Fruit fly (Drosophila melanogaster) whole organism, embryonic: ENCODE measurements around the gene CG11454.
A peak's percentile ranks its signal among the peaks of the same experiment; 100 is the strongest.

Experiments used
- CG10959 ChIP-seq: fragments of 200-800 bp; sonication (Bioruptor generic); IDR thresholded peaks from 2 replicates; pipeline ENCODE4 v1.3.6; 2022; ENCODE audit warnings: missing biosample characterization, missing genetic modification characterization
- CG11456 ChIP-seq: fragments of 200-800 bp; sonication (Bioruptor generic); IDR thresholded peaks from 3 replicates; pipeline ENCODE4 v1.3.6; 2022; ENCODE audit warnings: missing biosample characterization, missing genetic modification characterization
- CG12219 ChIP-seq: fragments of 200-800 bp; sonication (Bioruptor generic); optimal IDR thresholded peaks from 3 replicates; lab custom pipeline; 2018; ENCODE audit warnings: missing biosample characterization, mild to moderate bottlenecking, missing genetic modification characterization
- CG15269 ChIP-seq: fragments of 200-800 bp; sonication (Bioruptor generic); optimal IDR thresholded peaks from 2 replicates; lab custom pipeline; 2018; ENCODE audit warnings: missing biosample characterization, mild to moderate bottlenecking, missing genetic modification characterization, moderate library complexity
- CG16815 ChIP-seq: fragments of 200-800 bp; sonication (Bioruptor generic); optimal IDR thresholded peaks from 3 replicates; lab custom pipeline; 2017; ENCODE audit warnings: missing biosample characterization, mild to moderate bottlenecking, missing genetic modification characterization
- CG17568 ChIP-seq: fragments of 200-800 bp; sonication (Bioruptor generic); optimal IDR thresholded peaks from 2 replicates; lab custom pipeline; 2018; ENCODE audit warnings: missing biosample characterization, mild to moderate bottlenecking, missing genetic modification characterization, moderate library complexity
- CG17912 ChIP-seq: fragments of 200-800 bp; sonication (Bioruptor generic); optimal IDR thresholded peaks from 2 replicates; lab custom pipeline; 2018; ENCODE audit warnings: missing biosample characterization, mild to moderate bottlenecking, missing genetic modification characterization
- CG1792 ChIP-seq: fragments of 200-800 bp; sonication (Bioruptor generic); optimal IDR thresholded peaks from 2 replicates; lab custom pipeline; 2016; ENCODE audit warnings: missing biosample characterization, missing genetic modification characterization
- CG18476 ChIP-seq: fragments of 200-800 bp; sonication (Bioruptor generic); optimal IDR thresholded peaks from 2 replicates; lab custom pipeline; 2016; ENCODE audit warnings: missing biosample characterization, mild to moderate bottlenecking, missing genetic modification characterization
- CG2116 ChIP-seq: fragments of 200-800 bp; sonication (Bioruptor generic); optimal IDR thresholded peaks from 3 replicates; lab custom pipeline; 2018; ENCODE audit warnings: missing biosample characterization, mild to moderate bottlenecking, missing genetic modification characterization
- CG2678 ChIP-seq: fragments of 200-800 bp; sonication (Bioruptor generic); optimal IDR thresholded peaks from 3 replicates; lab custom pipeline; 2019; ENCODE audit warnings: missing biosample characterization, mild to moderate bottlenecking, missing genetic modification characterization, moderate library complexity
- CG2712 ChIP-seq: fragments of 200-800 bp; optimal IDR thresholded peaks from 3 replicates; lab custom pipeline; 2019; ENCODE audit warnings: missing biosample characterization, mild to moderate bottlenecking, missing genetic modification characterization, moderate library complexity
- CG32532 ChIP-seq: fragments of 200-800 bp; sonication (Bioruptor generic); IDR thresholded peaks from 2 replicates; pipeline ENCODE4 v1.3.6; 2022; ENCODE audit warnings: missing biosample characterization, missing genetic modification characterization
- CG34224 ChIP-seq: fragments of 200-800 bp; sonication (Bioruptor generic); IDR thresholded peaks from 3 replicates; pipeline ENCODE4 v1.3.6; 2022; ENCODE audit warnings: missing biosample characterization, missing genetic modification characterization; ENCODE audit not compliant: partially characterized antibody
- CG3995 ChIP-seq: fragments of 200-800 bp; sonication (Bioruptor generic); optimal IDR thresholded peaks from 3 replicates; lab custom pipeline; 2016; ENCODE audit warnings: missing biosample characterization, missing genetic modification characterization
- CG4328 ChIP-seq: fragments of 200-800 bp; sonication (Bioruptor generic); optimal IDR thresholded peaks from 3 replicates; lab custom pipeline; 2017; ENCODE audit warnings: missing biosample characterization, missing genetic modification reagents, missing genetic modification characterization
- CG5180 ChIP-seq: fragments of 200-800 bp; sonication (Bioruptor generic); optimal IDR thresholded peaks from 3 replicates; lab custom pipeline; 2017; ENCODE audit warnings: missing biosample characterization, missing genetic modification characterization, mild to moderate bottlenecking, moderate library complexity, missing genetic modification reagents
- CG7963 ChIP-seq: fragments of 200-800 bp; sonication (Bioruptor generic); IDR thresholded peaks from 3 replicates; pipeline ENCODE4 v1.3.6; 2022; ENCODE audit warnings: missing biosample characterization, missing genetic modification characterization; ENCODE audit not compliant: partially characterized antibody
- CG8281 ChIP-seq: fragments of 200-800 bp; sonication (Bioruptor generic); optimal IDR thresholded peaks from 2 replicates; lab custom pipeline; 2018; ENCODE audit warnings: missing biosample characterization, mild to moderate bottlenecking, missing genetic modification characterization, moderate library complexity
- CG9215 ChIP-seq: fragments of 200-800 bp; sonication (Bioruptor generic); IDR thresholded peaks from 2 replicates; pipeline ENCODE4 v1.3.6; 2022; ENCODE audit warnings: missing biosample characterization, missing genetic modification characterization
- CTCF ChIP-seq: fragments of 200-800 bp; sonication (Bioruptor generic); optimal IDR thresholded peaks from 2 replicates; lab custom pipeline; 2017; ENCODE audit warnings: missing biosample characterization, mild to moderate bottlenecking, missing genetic modification characterization, moderate library complexity
- D19B ChIP-seq: fragments of 200-800 bp; sonication (Bioruptor generic); optimal IDR thresholded peaks from 2 replicates; lab custom pipeline; 2017; ENCODE audit warnings: missing biosample characterization, mild to moderate bottlenecking, missing genetic modification characterization
- Dek ChIP-seq: fragments of 200-800 bp; sonication (Bioruptor generic); optimal IDR thresholded peaks from 3 replicates; lab custom pipeline; 2019; ENCODE audit warnings: missing biosample characterization, mild to moderate bottlenecking, missing genetic modification characterization, moderate library complexity
- Dll ChIP-seq: fragments of 200-800 bp; sonication (Bioruptor generic); IDR thresholded peaks from 4 replicates; pipeline ENCODE4 v1.3.6; 2022; ENCODE audit warnings: missing biosample characterization, missing genetic modification characterization; ENCODE audit not compliant: partially characterized antibody
- Doc3 ChIP-seq: fragments of 200-800 bp; sonication (Bioruptor generic); IDR thresholded peaks from 3 replicates; pipeline ENCODE4 v1.3.6; 2022; ENCODE audit warnings: missing biosample characterization, missing genetic modification characterization; ENCODE audit not compliant: partially characterized antibody
- Dref ChIP-seq: fragments of 200-800 bp; sonication (Bioruptor generic); IDR thresholded peaks from 2 replicates; pipeline ENCODE4 v1.3.6; 2022; ENCODE audit warnings: missing biosample characterization, missing genetic modification characterization
- HmgZ ChIP-seq: fragments of 200-800 bp; sonication (Bioruptor generic); optimal IDR thresholded peaks from 2 replicates; lab custom pipeline; 2018; ENCODE audit warnings: missing biosample characterization, mild to moderate bottlenecking, missing genetic modification characterization
- Ravus ChIP-seq: fragments of 200-800 bp; sonication (Bioruptor generic); IDR thresholded peaks from 2 replicates; pipeline ENCODE4 v1.3.6; 2022; ENCODE audit warnings: missing biosample characterization, missing genetic modification characterization
- TFAM ChIP-seq: fragments of 200-800 bp; sonication (Bioruptor generic); optimal IDR thresholded peaks from 2 replicates; lab custom pipeline; 2017; ENCODE audit warnings: missing biosample characterization, missing genetic modification characterization, inconsistent platforms
- amos ChIP-seq: fragments of 200-800 bp; sonication (Bioruptor generic); IDR thresholded peaks from 2 replicates; pipeline ENCODE4 v1.3.6; 2022; ENCODE audit warnings: missing biosample characterization, missing genetic modification characterization; ENCODE audit not compliant: partially characterized antibody
- ato ChIP-seq: fragments of 200-800 bp; sonication (Bioruptor generic); IDR thresholded peaks from 2 replicates; pipeline ENCODE4 v1.3.6; 2022; ENCODE audit warnings: missing biosample characterization, missing genetic modification characterization; ENCODE audit not compliant: partially characterized antibody
- fd3F ChIP-seq: fragments of 200-800 bp; sonication (Bioruptor generic); optimal IDR thresholded peaks from 2 replicates; lab custom pipeline; 2018; ENCODE audit warnings: missing biosample characterization, mild to moderate bottlenecking, missing genetic modification characterization, moderate library complexity
- gcm ChIP-seq: fragments of 200-800 bp; sonication (Bioruptor generic); optimal IDR thresholded peaks from 2 replicates; lab custom pipeline; 2019; ENCODE audit warnings: missing biosample characterization, mild to moderate bottlenecking, missing genetic modification characterization, moderate library complexity
- gfzf ChIP-seq: fragments of 200-800 bp; sonication (Bioruptor generic); optimal IDR thresholded peaks from 2 replicates; lab custom pipeline; 2016; ENCODE audit warnings: missing biosample characterization, mild to moderate bottlenecking, missing genetic modification characterization, moderate library complexity
- hb ChIP-seq: fragments of 200-800 bp; sonication (Bioruptor generic); IDR thresholded peaks from 3 replicates; pipeline ENCODE4 v1.3.6; 2022; ENCODE audit warnings: missing biosample characterization, missing genetic modification characterization; ENCODE audit not compliant: partially characterized antibody
- hth ChIP-seq: fragments of >200 bp; optimal IDR thresholded peaks from 2 replicates; lab custom pipeline; 2017; ENCODE audit warnings: inconsistent platforms
- lov ChIP-seq, 2 experiments: fragments of 200-800 bp in 1 of 2; fragments of >200 bp in 1 of 2; sonication (Bioruptor generic) in 1 of 2; IDR thresholded peaks in 1 of 2; optimal IDR thresholded peaks in 1 of 2; 2 replicates in 1 of 2; 3 replicates in 1 of 2; pipeline versions ENCODE4 v1.3.6 to Lab custom; 2017 to 2022; ENCODE audit warnings: missing biosample characterization in 1 of 2, missing genetic modification characterization in 1 of 2
- mld ChIP-seq: fragments of 200-800 bp; sonication (Bioruptor generic); IDR thresholded peaks from 3 replicates; pipeline ENCODE4 v1.3.6; 2022; ENCODE audit warnings: missing biosample characterization, missing genetic modification characterization; ENCODE audit not compliant: partially characterized antibody
- nerfin-2 ChIP-seq: fragments of 200-800 bp; sonication (Bioruptor generic); IDR thresholded peaks from 2 replicates; pipeline ENCODE4 v1.3.6; 2022; ENCODE audit warnings: missing biosample characterization, missing genetic modification characterization; ENCODE audit not compliant: partially characterized antibody
- p53 ChIP-seq: fragments of 200-800 bp; sonication (Bioruptor generic); optimal IDR thresholded peaks from 2 replicates; lab custom pipeline; 2016; ENCODE audit warnings: missing biosample characterization, missing genetic modification characterization
- pzg ChIP-seq: fragments of 200-800 bp; sonication (Bioruptor generic); optimal IDR thresholded peaks from 3 replicates; lab custom pipeline; 2018; ENCODE audit warnings: missing biosample characterization, mild to moderate bottlenecking, missing genetic modification characterization, moderate library complexity
- ro ChIP-seq: fragments of 200-800 bp; sonication (Bioruptor generic); IDR thresholded peaks from 2 replicates; pipeline ENCODE4 v1.3.6; 2022; ENCODE audit warnings: missing biosample characterization, missing genetic modification characterization
- run ChIP-seq: fragments of 200-800 bp; sonication (Bioruptor generic); optimal IDR thresholded peaks from 3 replicates; lab custom pipeline; 2018; ENCODE audit warnings: missing biosample characterization, mild to moderate bottlenecking, missing genetic modification characterization
- scrt ChIP-seq: fragments of 200-800 bp; sonication (Bioruptor generic); optimal IDR thresholded peaks from 2 replicates; lab custom pipeline; 2018; ENCODE audit warnings: missing biosample characterization, mild to moderate bottlenecking, missing genetic modification characterization, moderate library complexity
- seq ChIP-seq: fragments of 200-800 bp; sonication (Bioruptor generic); IDR thresholded peaks from 2 replicates; pipeline ENCODE4 v1.3.6; 2022; ENCODE audit warnings: missing biosample characterization, missing genetic modification characterization
- sob ChIP-seq: fragments of 200-800 bp; sonication (Bioruptor generic); IDR thresholded peaks from 2 replicates; pipeline ENCODE4 v1.3.6; 2022; ENCODE audit warnings: missing biosample characterization, missing genetic modification characterization
- trh ChIP-seq: fragments of 200-800 bp; sonication (Bioruptor generic); optimal IDR thresholded peaks from 2 replicates; lab custom pipeline; 2016; ENCODE audit warnings: missing biosample characterization, missing genetic modification characterization
- vnd ChIP-seq: fragments of 200-800 bp; sonication (Bioruptor generic); IDR thresholded peaks from 3 replicates; pipeline ENCODE4 v1.3.6; 2022; ENCODE audit warnings: missing biosample characterization, missing genetic modification characterization; ENCODE audit not compliant: partially characterized antibody

Gene CG11454

dm6 chr2L:110046-110445, 33.1 kb upstream of the CG11454 start:
- TF ChIP-seq CG12219 = no peak
- TF ChIP-seq gcm (GFP tag; lab: Kevin White, UChicago) = no peak
- TF ChIP-seq Dek (tag; lab: Kevin White, UChicago) = no peak
- no peak for TF ChIP-seq CG32532 (GFP tag; lab: Robert Waterston, UW)
- TF ChIP-seq CG1792 (GFP tag; lab: Kevin White, UChicago) = no peak
- no peak for TF ChIP-seq fd3F (GFP tag; lab: Kevin White, UChicago)
- TF ChIP-seq CG9215 = no peak
- no peak for TF ChIP-seq CG5180 (GFP tag; lab: Kevin White, UChicago)
- no peak for TF ChIP-seq CG8281 (tag; lab: Kevin White, UChicago)
- TF ChIP-seq CG15269 (tag; lab: Kevin White, UChicago) = no peak
- no peak for TF ChIP-seq Ravus (GFP tag; lab: Robert Waterston, UW)

DNA sequence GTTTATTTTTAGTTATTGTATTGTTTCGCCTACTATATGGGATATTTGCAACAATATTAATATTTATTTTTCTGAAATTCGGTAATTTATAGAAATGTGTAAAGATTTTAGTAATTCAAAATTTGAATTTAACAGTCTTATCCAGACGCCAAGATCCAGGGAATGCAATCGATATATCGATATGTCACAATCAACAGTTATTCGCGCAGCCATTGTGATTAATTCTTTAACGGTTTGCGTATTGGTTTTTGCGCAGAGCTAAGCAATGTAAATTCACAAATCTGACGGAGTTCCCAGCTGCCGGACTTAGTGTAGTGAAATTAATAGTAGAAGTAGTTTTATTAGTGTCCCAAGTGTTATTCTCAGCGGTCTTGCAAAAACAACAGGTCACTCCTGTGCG, 28.7 kb upstream of the CG11454 start, which contains the start of gene ND-15:
ND-15 (plus strand) TSS at position 298 of the 400 bp plus-strand sequence.
- peak; percentile 89; the same call in 1 of the 2 replicates for TF ChIP-seq amos (GFP tag; lab: Robert Waterston, UW)
- TF ChIP-seq vnd = peak; percentile 66
- peak; percentile 30 for TF ChIP-seq CG2712 (tag; lab: Kevin White, UChicago)
- TF ChIP-seq CG4328 = no peak
- peak; percentile 72 for TF ChIP-seq pzg (GFP tag; lab: Kevin White, UChicago)
- TF ChIP-seq CG17568 (GFP tag; lab: Kevin White, UChicago) = no peak
- TF ChIP-seq CG2116 (GFP tag; lab: Kevin White, UChicago) = peak; percentile 93
- no peak for TF ChIP-seq hth (lab: Kevin White, UChicago)
- no peak for TF ChIP-seq TFAM (GFP tag; lab: Kevin White, UChicago)
- TF ChIP-seq Doc3 = peak; percentile 54; the same call in 2 of the 3 replicates
- TF ChIP-seq CTCF = peak; percentile 43
- 0 out of 2 replicates have a peak, but pooled peaks have one; percentile 31 for TF ChIP-seq nerfin-2 (GFP tag; lab: Robert Waterston, UW)
- TF ChIP-seq gcm (GFP tag; lab: Kevin White, UChicago) = no peak
- TF ChIP-seq p53 (GFP tag; lab: Kevin White, UChicago) = no peak
- TF ChIP-seq scrt = peak; percentile 73
- peak; percentile 63; the same call in 2 of the 3 replicates for TF ChIP-seq hb (GFP tag; lab: Robert Waterston, UW)
- TF ChIP-seq seq = no peak
- TF ChIP-seq mld = peak; percentile 69; the same call in 2 of the 3 replicates
- no peak for TF ChIP-seq CG11456 (GFP tag; lab: Robert Waterston, UW)
- TF ChIP-seq Dll = peak; percentile 79
- peak; percentile 44 for TF ChIP-seq HmgZ (tag; lab: Kevin White, UChicago)
- TF ChIP-seq D19B = no peak
- no peak for TF ChIP-seq trh (GFP tag; lab: Kevin White, UChicago)
- no peak for TF ChIP-seq ro (GFP tag; lab: Robert Waterston, UW)
- no peak for TF ChIP-seq CG18476 (GFP tag; lab: Kevin White, UChicago)
- TF ChIP-seq lov (optimal IDR thresholded peaks at IDR 0.05; lab: Kevin White, UChicago) = no peak
- no peak for TF ChIP-seq lov (GFP tag; IDR thresholded peaks at IDR 0.05; lab: Robert Waterston, UW)
- no peak for TF ChIP-seq CG17912 (GFP tag; lab: Kevin White, UChicago)
- no peak for TF ChIP-seq CG2678 (tag; lab: Kevin White, UChicago)
- TF ChIP-seq gfzf (GFP tag; lab: Kevin White, UChicago) = peak; percentile 32
- TF ChIP-seq run = no peak
- TF ChIP-seq sob = 0 out of 2 replicates have a peak, but pooled peaks have one; percentile 15
- peak; percentile 76 for TF ChIP-seq CG34224 (GFP tag; lab: Robert Waterston, UW)
- peak; percentile 86 for TF ChIP-seq Dref (GFP tag; lab: Robert Waterston, UW)
- TF ChIP-seq ato (GFP tag; lab: Robert Waterston, UW) = 0 out of 2 replicates have a peak, but pooled peaks have one; percentile 17
- TF ChIP-seq CG3995 (GFP tag; lab: Kevin White, UChicago) = peak; percentile 91
- peak; percentile 43; the same call in 1 of the 3 replicates for TF ChIP-seq CG7963
- no peak for TF ChIP-seq CG10959 (GFP tag; lab: Robert Waterston, UW)
- TF ChIP-seq CG16815 (GFP tag; lab: Kevin White, UChicago) = no peak
